Worm (Caenorhabditis elegans): Measurements from ENCODE around the gene F58E2.2.

DNA sequence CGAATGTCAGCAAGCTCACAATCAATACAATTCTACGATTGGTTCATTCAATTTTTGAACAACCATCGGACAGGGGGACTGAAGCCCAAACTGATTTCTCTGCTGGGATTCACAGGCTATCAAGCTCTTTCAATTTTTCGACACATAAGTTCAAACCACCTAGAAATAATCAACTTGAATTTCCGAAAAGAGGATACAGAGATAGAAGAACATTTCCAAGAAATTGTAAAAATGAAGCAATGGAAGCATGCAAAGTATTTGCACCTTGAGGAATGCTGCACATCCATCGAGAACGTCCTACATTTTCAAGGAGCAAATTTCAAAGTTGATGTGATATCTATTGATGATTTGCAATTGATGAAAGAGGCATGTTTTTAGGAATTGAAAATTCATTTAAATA is 2.1 kb upstream of the F58E2.2 start:
- TF ChIP-seq nhr-237 (tag; optimal IDR thresholded peaks at IDR 0.05) (no peak), unc-120 (tag; optimal IDR thresholded peaks at IDR 0.05; ENCODE audit: poor library complexity, severe bottlenecking) (no peak), sptf-1 (tag; optimal IDR thresholded peaks at IDR 0.05) (no peak), nhr-12 (tag; optimal IDR thresholded peaks at IDR 0.05) (no peak), unc-39 (tag; optimal IDR thresholded peaks at IDR 0.05) (no peak), nhr-28 (tag; optimal IDR thresholded peaks at IDR 0.05) (no peak), ces-1 (GFP tag; optimal IDR thresholded peaks at IDR 0.05) (no peak), tbx-8 (GFP tag; optimal IDR thresholded peaks at IDR 0.05) (no peak), pha-4 (tag; optimal IDR thresholded peaks at IDR 0.05) (no peak), sem-2 (GFP tag; optimal IDR thresholded peaks at IDR 0.05) (no peak)

Measured in whole organism, mixed stage, embryonic.